Worm (Caenorhabditis elegans) whole organism, midembryonic: ENCODE data around the gene ttr-41.

Experiments used
- T22C8.4 ChIP-seq: fragments of 200-800 bp; sonication (Bioruptor generic); IDR thresholded peaks from 2 replicates; pipeline ENCODE4 v1.3.6; 2022; ENCODE audit warnings: missing genetic modification characterization, missing compliant biosample characterization
- cog-1 ChIP-seq: sonication (generic microtip); optimal IDR thresholded peaks from 2 replicates; lab custom pipeline; 2016; ENCODE audit warnings: missing genetic modification characterization, missing compliant biosample characterization
- flt-1 ChIP-seq: fragments of 200-800 bp; sonication (Bioruptor generic); IDR thresholded peaks from 2 replicates; pipeline ENCODE4 v1.3.6; 2022; ENCODE audit warnings: missing genetic modification characterization, missing compliant biosample characterization
- klf-2 ChIP-seq: fragments of 200-800 bp; sonication (Bioruptor generic); conservative IDR thresholded peaks from 2 replicates; pipeline ENCODE4 v1.3.6; 2022; ENCODE audit warnings: missing genetic modification reagents, missing genetic modification characterization, missing compliant biosample characterization
- med-1 ChIP-seq: sonication (generic microtip); optimal IDR thresholded peaks from 2 replicates; lab custom pipeline; 2017; ENCODE audit warnings: missing genetic modification characterization, mild to moderate bottlenecking, missing compliant biosample characterization, antibody characterized with exemption, missing genetic modification reagents; ENCODE audit not compliant: insufficient read depth
- ref-1 ChIP-seq: fragments of 200-800 bp; sonication (Bioruptor generic); conservative IDR thresholded peaks from 2 replicates; pipeline ENCODE4 v1.3.6; 2022; ENCODE audit warnings: missing genetic modification reagents, missing genetic modification characterization, missing compliant biosample characterization
- ztf-23 ChIP-seq: fragments of 200-800 bp; sonication (Bioruptor generic); IDR thresholded peaks from 2 replicates; pipeline ENCODE4 v1.3.6; 2022; ENCODE audit warnings: missing genetic modification reagents, missing genetic modification characterization, missing compliant biosample characterization
- ztf-29 ChIP-seq: fragments of 200-800 bp; sonication (Bioruptor generic); IDR thresholded peaks from 2 replicates; pipeline ENCODE4 v1.3.6; 2022; ENCODE audit warnings: missing genetic modification reagents, missing genetic modification characterization, missing compliant biosample characterization

- TF ChIP-seq ztf-29 (GFP tag; lab: Robert Waterston, UW), result no peak
- TF ChIP-seq med-1, result no peak
- no peak for TF ChIP-seq ref-1 (GFP tag; lab: Robert Waterston, UW)
- no peak for TF ChIP-seq klf-2 (GFP tag; lab: Robert Waterston, UW)
- no peak for TF ChIP-seq T22C8.4
- TF ChIP-seq flt-1 (GFP tag; lab: Robert Waterston, UW), result no peak
- no peak for TF ChIP-seq ztf-23
- TF ChIP-seq cog-1 (tag; lab: Kevin White, UChicago), result no peak
Observed at ce11 chrII:4766284-4766683, 38.6 kb upstream of the ttr-41 start, which contains the start of gene ttm-2.
